Fruit fly (Drosophila melanogaster): Measurements from ENCODE around the gene Mccc1.

The Mccc1 gene

dm6 chr3R:31776583-31777362 lies 16.9 kb downstream of the Mccc1 start, which contains the start of the genes CG2126 and faf:
TSS of gene CG2126 (minus strand) at chr3R:31776652.
TSS of gene faf (plus strand) at chr3R:31777020.
- TF ChIP-seq CG17801 (GFP tag; optimal IDR thresholded peaks at IDR 0.05; ENCODE audit: partially characterized antibody) = peak; percentile 75

DNA sequence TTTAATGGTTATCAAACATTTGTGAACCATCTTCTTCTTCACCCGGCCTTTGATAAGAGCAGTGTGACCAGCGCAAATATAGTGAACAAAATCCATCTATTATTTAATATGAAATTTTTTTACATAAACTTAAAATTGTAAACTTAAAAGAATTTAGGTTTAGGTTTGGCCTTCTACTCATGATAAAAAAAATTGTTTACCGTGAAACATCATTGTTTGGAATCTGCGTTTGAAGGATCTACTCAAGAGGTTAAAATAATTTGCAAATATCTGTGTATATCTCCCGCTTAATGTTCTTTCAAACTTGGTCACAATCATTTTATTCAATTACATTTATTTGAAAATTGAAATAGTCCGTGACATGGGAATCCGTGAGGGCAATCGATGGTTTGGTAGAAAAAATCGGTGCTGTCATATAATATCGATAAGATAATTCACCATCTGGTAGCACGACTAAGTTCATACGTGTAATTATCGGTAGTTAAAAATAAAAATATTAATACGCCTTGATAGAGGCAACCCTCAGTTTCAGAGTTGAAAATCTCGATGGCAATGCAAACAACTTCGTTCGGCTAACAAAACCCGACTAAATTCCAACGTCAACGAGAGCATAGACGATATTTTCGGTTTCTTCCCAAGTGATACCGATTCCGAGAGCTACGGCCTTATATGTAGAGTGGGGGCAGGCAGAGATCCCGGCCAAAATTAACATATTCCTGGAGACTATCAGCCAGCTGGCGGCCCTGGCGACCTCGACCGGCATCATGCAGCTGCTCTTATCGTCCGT lies 21.7 kb downstream of the Mccc1 start, which contains the start of the genes betaGlu and sip3:
betaGlu (minus strand) TSS at position 59 of the 787 bp plus-strand sequence.
sip3 (plus strand) TSS at position 430 of the 787 bp plus-strand sequence.
- peak; percentile 6 for TF ChIP-seq CG17801 (GFP tag; optimal IDR thresholded peaks at IDR 0.05; ENCODE audit: partially characterized antibody)

- no peak for TF ChIP-seq CG17801 (GFP tag; optimal IDR thresholded peaks at IDR 0.05; ENCODE audit: partially characterized antibody)
These were observed 25.5 kb downstream of the Mccc1 start for dm6 chr3R:31768198-31768597.

DNA sequence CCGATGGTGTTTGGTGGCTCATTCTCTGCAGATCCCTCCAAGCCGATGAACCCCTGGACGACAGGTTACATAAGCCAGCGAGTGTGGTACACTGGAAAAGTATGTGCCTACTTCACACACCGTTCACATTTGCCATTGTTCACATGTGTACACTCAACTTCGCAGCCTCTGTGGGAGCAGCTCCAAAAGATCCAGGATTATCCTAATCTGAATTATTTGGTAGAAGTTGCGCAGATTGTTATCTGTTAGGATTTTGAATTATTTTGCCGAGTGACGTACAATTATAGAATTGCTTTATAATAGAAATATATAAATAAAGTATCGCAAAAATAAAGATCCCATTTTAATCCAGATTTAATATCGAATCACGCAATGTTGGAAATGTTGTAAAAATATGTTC lies 26.2 kb downstream of the Mccc1 start:
- no peak for TF ChIP-seq CG17801 (GFP tag; optimal IDR thresholded peaks at IDR 0.05; ENCODE audit: partially characterized antibody)

dm6 chr3R:31765145-31765544 lies 28.6 kb downstream of the Mccc1 start:
- no peak for TF ChIP-seq CG17801 (GFP tag; optimal IDR thresholded peaks at IDR 0.05; ENCODE audit: partially characterized antibody)

DNA sequence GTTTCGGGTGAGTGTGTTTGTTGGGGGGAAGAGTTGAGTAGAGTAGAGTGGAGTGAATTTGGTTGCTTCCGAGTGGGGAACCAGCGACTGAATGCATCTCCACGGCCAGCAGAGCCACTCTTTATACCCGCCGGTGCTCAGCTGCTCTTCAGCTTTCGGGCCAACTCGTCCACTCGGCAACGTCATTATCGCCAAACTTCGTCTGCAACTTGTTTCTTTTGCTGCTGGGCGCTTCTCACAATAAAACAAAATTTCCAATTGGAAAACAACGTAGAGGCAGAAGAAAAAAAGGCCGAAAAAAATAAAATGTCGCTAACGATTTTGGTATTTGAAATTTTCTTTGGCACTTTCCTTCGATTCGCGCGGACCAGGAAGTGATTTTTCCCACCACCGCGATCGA lies 29.0 kb downstream of the Mccc1 start, which contains the start of gene CG2150:
CG2150 (minus strand) TSS at position 101 of the 400 bp plus-strand sequence.
- TF ChIP-seq CG17801 (GFP tag; optimal IDR thresholded peaks at IDR 0.05; ENCODE audit: partially characterized antibody) = no peak

DNA sequence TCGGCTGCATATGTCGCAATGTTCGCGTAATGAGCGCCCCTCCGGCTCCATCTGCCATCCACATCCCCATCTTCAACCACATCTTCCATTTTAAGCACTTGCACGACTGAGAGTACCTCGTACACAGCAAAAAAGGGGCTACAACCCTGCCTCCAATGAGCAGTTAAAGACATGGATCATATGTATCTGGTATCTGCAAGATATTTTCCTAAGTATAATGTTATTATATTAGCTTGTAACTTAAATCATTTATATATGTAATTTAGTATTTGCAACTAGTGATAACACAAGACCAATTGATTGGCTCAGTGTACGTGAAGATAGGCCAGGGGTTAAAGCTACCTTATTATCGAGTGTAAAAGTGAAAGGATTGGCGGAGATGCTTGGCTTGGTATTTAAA lies 31.0 kb downstream of the Mccc1 start:
- TF ChIP-seq CG17801 (GFP tag; optimal IDR thresholded peaks at IDR 0.05; ENCODE audit: partially characterized antibody) = no peak

DNA sequence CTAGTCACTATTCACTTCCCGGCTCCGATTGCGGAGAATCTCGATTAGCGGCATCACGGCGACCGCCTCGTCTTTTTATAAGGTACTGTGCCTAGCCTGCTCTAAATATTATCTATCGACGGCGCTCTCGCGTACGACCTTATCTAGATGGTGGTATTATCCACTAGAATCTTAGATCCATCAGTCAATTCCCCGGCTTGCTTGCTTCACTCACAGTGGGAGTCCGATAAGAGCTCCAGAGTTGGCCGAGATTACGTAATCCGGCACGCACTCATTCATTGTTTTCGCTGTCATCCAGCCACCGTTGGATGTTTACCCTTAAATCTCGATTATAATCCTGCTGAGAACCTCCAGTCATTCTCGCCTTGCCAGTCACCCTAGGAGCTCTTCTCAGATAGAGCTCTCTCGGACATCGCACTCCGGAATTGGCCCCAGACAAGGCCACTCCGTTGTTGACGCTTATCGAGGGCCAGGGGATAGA lies 32.1 kb downstream of the Mccc1 start, which contains the start of gene Smvt:
Smvt (minus strand) TSS at position 51 of the 481 bp plus-strand sequence.
- TF ChIP-seq CG17801 (GFP tag; optimal IDR thresholded peaks at IDR 0.05; ENCODE audit: partially characterized antibody) = no peak

- no peak for TF ChIP-seq CG17801 (GFP tag; optimal IDR thresholded peaks at IDR 0.05; ENCODE audit: partially characterized antibody)
These were observed 35.0 kb downstream of the Mccc1 start, which contains the start of gene CG2187 for dm6 chr3R:31758587-31759167. TSS of gene CG2187 (minus strand) at chr3R:31758637.

DNA sequence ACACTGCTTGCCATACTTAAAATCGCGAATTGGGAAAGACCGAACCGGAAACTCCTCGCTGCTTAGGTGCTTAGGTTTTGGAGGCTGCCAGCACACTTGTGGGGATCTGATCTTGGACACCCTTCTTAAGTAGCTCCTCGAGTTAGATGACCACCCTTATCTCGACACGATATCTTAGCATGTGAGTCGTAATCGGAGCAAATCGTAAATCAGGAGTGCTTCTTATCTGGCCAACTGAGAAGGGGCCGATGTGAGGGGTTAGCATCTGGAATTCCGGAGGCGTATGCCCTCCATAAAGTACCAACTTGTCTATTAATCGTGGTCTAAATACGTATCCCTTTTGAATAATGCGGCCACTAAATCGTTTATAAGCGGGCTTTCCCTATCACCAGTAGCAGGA lies 39.1 kb downstream of the Mccc1 start, which contains the start of gene salt:
salt (minus strand) TSS at position 101 of the 400 bp plus-strand sequence.
- TF ChIP-seq CG17801 (GFP tag; optimal IDR thresholded peaks at IDR 0.05; ENCODE audit: partially characterized antibody) = no peak

DNA sequence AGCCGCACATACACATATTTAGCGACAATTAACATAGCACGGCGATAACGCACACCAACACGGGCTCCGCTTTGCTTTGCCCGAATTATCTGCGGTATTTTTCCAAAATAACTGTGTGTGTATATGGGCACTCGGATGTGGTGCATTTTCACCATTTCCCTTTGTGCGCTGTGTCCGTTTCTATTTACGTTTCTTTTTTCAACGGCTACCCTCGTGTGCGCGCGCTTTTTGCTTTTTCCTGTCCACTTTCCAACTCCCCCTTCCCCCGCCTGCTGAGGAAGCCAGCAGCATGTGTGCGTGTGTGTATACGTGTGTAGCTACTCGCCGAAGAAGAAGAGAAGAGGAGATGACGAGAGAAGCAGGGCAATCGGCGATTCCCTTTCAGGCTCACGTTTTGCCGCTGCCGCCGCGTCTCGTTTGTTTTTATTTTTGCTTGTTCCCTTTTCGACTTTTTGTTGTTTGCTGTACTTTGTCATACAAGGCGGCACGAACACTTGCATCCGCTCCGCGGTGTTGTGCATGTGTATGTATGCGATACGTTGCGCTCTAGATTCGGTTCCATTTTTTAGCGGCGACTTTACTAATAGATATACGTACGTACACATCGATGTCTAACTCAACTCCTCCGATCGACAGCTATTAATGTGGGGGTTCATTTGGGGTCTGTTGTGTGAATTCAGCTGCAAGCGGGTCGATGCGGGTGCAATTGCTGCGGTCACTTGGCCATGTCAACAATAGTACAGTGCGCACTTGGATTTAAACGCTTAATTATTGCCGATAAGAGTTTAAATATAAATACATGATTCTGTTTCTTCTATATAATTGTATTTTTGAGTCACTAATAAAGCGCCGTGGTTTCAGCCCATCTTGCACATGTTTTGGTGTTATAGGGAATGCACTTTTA lies 45.4 kb downstream of the Mccc1 start:
- TF ChIP-seq CG17801 (GFP tag; optimal IDR thresholded peaks at IDR 0.05; ENCODE audit: partially characterized antibody) = peak; percentile 8

DNA sequence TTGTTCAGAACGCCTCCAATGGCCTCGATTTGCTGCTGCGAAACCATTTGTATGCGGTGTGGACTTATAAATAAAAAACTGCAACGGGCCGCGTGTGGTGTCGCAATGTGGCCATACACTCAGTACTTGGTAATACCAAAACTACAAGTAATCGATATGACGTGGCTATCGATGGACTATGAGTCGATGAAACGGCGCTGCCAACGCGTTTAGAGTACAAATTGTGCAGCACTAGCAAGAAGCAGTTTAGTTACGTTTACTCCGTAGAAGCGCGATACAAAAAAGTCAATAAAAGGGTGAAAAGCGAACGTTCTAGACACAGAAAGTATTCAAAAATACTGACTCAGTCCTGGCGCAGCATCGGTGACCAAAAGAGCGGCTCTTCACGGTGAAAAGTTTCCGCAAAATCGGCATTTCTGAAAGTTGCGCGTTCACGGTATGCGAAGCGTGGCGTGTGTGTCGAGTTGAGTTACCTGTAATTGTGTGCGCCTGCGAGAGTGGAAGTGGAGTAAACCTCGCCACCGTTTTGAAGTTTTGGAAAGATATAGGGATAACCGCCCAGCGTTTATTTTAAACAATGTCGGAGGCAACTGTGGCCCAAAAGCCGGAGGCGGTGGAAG lies 46.2 kb downstream of the Mccc1 start, which contains the start of the genes nero and CG1910:
nero (minus strand) TSS at position 130 of the 620 bp plus-strand sequence.
CG1910 (plus strand) TSS at position 215 of the 620 bp plus-strand sequence.
- TF ChIP-seq CG17801 (GFP tag; optimal IDR thresholded peaks at IDR 0.05; ENCODE audit: partially characterized antibody) = peak; percentile 50

dm6 chr3R:31745629-31746081 lies 48.1 kb downstream of the Mccc1 start, which contains the start of gene awd:
TSS of gene awd (minus strand) at chr3R:31746077.
- peak; percentile 64 for TF ChIP-seq CG17801 (GFP tag; optimal IDR thresholded peaks at IDR 0.05; ENCODE audit: partially characterized antibody)

Data from ovary, adult (tissue).